Fruit fly (Drosophila melanogaster) whole organism, embryonic: ENCODE measurements around the gene Tango2.

ENCODE experiments used
- ATbp ChIP-seq: fragments of 200-800 bp; sonication (Bioruptor generic); optimal IDR thresholded peaks from 2 replicates; lab custom pipeline; 2017; ENCODE audit warnings: missing biosample characterization, mild to moderate bottlenecking, missing genetic modification characterization, missing genetic modification reagents
- BtbVII ChIP-seq: fragments of 200-800 bp; sonication (Bioruptor generic); optimal IDR thresholded peaks from 3 replicates; lab custom pipeline; 2017; ENCODE audit warnings: missing biosample characterization, mild to moderate bottlenecking, missing genetic modification characterization
- CG10565 ChIP-seq: fragments of 200-800 bp; sonication (Bioruptor generic); optimal IDR thresholded peaks from 3 replicates; lab custom pipeline; 2016; ENCODE audit warnings: missing biosample characterization, mild to moderate bottlenecking, missing genetic modification characterization
- CG10959 ChIP-seq: fragments of 200-800 bp; sonication (Bioruptor generic); IDR thresholded peaks from 2 replicates; pipeline ENCODE4 v1.3.6; 2022; ENCODE audit warnings: missing biosample characterization, missing genetic modification characterization
- CG12659 ChIP-seq: fragments of 200-800 bp; sonication (Bioruptor generic); optimal IDR thresholded peaks from 3 replicates; lab custom pipeline; 2017; ENCODE audit warnings: mild to moderate bottlenecking, missing biosample characterization, missing genetic modification reagents, missing genetic modification characterization
- CG13894 ChIP-seq: fragments of 200-800 bp; sonication (Bioruptor generic); optimal IDR thresholded peaks from 3 replicates; lab custom pipeline; 2018; ENCODE audit warnings: missing biosample characterization, mild to moderate bottlenecking, missing genetic modification characterization, moderate library complexity
- CG16813 ChIP-seq: fragments of 200-800 bp; sonication (Bioruptor generic); IDR thresholded peaks from 3 replicates; pipeline ENCODE4 v1.3.6; 2022; ENCODE audit warnings: missing biosample characterization, missing genetic modification characterization; ENCODE audit not compliant: partially characterized antibody
- CG17385 ChIP-seq: fragments of 200-800 bp; sonication (Bioruptor generic); optimal IDR thresholded peaks from 3 replicates; lab custom pipeline; 2018; ENCODE audit warnings: missing biosample characterization, mild to moderate bottlenecking, missing genetic modification characterization
- CG2202 ChIP-seq: fragments of 200-800 bp; sonication (Bioruptor generic); optimal IDR thresholded peaks from 2 replicates; lab custom pipeline; 2018; ENCODE audit warnings: missing biosample characterization, mild to moderate bottlenecking, missing genetic modification characterization
- CG30431 ChIP-seq: fragments of 200-800 bp; sonication (Bioruptor generic); optimal IDR thresholded peaks from 2 replicates; lab custom pipeline; 2017; ENCODE audit warnings: missing biosample characterization, missing genetic modification characterization
- CG3281 ChIP-seq: fragments of 200-800 bp; sonication (Bioruptor generic); optimal IDR thresholded peaks from 3 replicates; lab custom pipeline; 2017; ENCODE audit warnings: missing biosample characterization, mild to moderate bottlenecking, missing genetic modification characterization
- CG4328 ChIP-seq: fragments of 200-800 bp; sonication (Bioruptor generic); optimal IDR thresholded peaks from 3 replicates; lab custom pipeline; 2017; ENCODE audit warnings: missing biosample characterization, missing genetic modification reagents, missing genetic modification characterization
- CG4424 ChIP-seq: fragments of 200-800 bp; sonication (Bioruptor generic); optimal IDR thresholded peaks from 3 replicates; lab custom pipeline; 2016; ENCODE audit warnings: missing biosample characterization, missing genetic modification characterization
- CG4707 ChIP-seq: fragments of 200-800 bp; sonication (Bioruptor generic); optimal IDR thresholded peaks from 2 replicates; lab custom pipeline; 2018; ENCODE audit warnings: missing biosample characterization, mild to moderate bottlenecking, missing genetic modification characterization, moderate library complexity
- CG4730 ChIP-seq: fragments of 200-800 bp; sonication (Bioruptor generic); IDR thresholded peaks from 2 replicates; pipeline ENCODE4 v1.3.6; 2022; ENCODE audit warnings: missing biosample characterization, missing genetic modification characterization
- CG4854 ChIP-seq: fragments of 200-800 bp; sonication (Bioruptor generic); optimal IDR thresholded peaks from 2 replicates; lab custom pipeline; 2016; ENCODE audit warnings: missing biosample characterization, missing genetic modification characterization, inconsistent platforms
- CG6272 ChIP-seq: fragments of 200-800 bp; sonication (Bioruptor generic); IDR thresholded peaks from 2 replicates; pipeline ENCODE4 v1.3.6; 2022; ENCODE audit warnings: missing biosample characterization, missing genetic modification characterization
- CG6813 ChIP-seq: fragments of 200-800 bp; sonication (Bioruptor generic); optimal IDR thresholded peaks from 2 replicates; lab custom pipeline; 2017; ENCODE audit warnings: missing biosample characterization, missing genetic modification characterization, mild to moderate bottlenecking, moderate library complexity, missing genetic modification reagents
- CG7987 ChIP-seq: fragments of 200-800 bp; sonication (Bioruptor generic); optimal IDR thresholded peaks from 2 replicates; lab custom pipeline; 2018; ENCODE audit warnings: missing biosample characterization, mild to moderate bottlenecking, missing genetic modification characterization, moderate library complexity
- CG8359 ChIP-seq: fragments of 200-800 bp; sonication (Bioruptor generic); optimal IDR thresholded peaks from 2 replicates; lab custom pipeline; 2017; ENCODE audit warnings: missing biosample characterization, mild to moderate bottlenecking, missing genetic modification characterization, borderline replicate concordance
- CG9609 ChIP-seq: fragments of 200-800 bp; sonication (Bioruptor generic); optimal IDR thresholded peaks from 3 replicates; lab custom pipeline; 2016; ENCODE audit warnings: missing biosample characterization, missing genetic modification characterization
- CHES-1-like ChIP-seq: fragments of 200-800 bp; sonication (Bioruptor generic); optimal IDR thresholded peaks from 2 replicates; lab custom pipeline; 2016; ENCODE audit warnings: missing biosample characterization, missing genetic modification characterization
- CrebB ChIP-seq: fragments of 200-800 bp; sonication (Bioruptor generic); optimal IDR thresholded peaks from 3 replicates; lab custom pipeline; 2018; ENCODE audit warnings: missing biosample characterization, mild to moderate bottlenecking, missing genetic modification characterization
- Dip3 ChIP-seq: fragments of 200-800 bp; sonication (Bioruptor generic); optimal IDR thresholded peaks from 3 replicates; lab custom pipeline; 2016; ENCODE audit warnings: missing biosample characterization, missing genetic modification characterization
- Doc2 ChIP-seq: fragments of 200-800 bp; sonication (Bioruptor generic); IDR thresholded peaks from 2 replicates; pipeline ENCODE4 v1.3.6; 2022; ENCODE audit warnings: missing biosample characterization, missing genetic modification characterization
- Ets65A ChIP-seq: fragments of 200-800 bp; sonication (Bioruptor generic); peaks from one replicate; lab custom pipeline; 2016; ENCODE audit warnings: missing biosample characterization, missing genetic modification characterization
- HLHmδ ChIP-seq: fragments of 200-800 bp; sonication (Bioruptor generic); optimal IDR thresholded peaks from 2 replicates; lab custom pipeline; 2018; ENCODE audit warnings: missing biosample characterization, mild to moderate bottlenecking, missing genetic modification characterization, moderate library complexity
- Hr51 ChIP-seq, 2 experiments: fragments of 200-800 bp; sonication (Bioruptor generic); optimal IDR thresholded peaks; 2 replicates in 1 of 2; 3 replicates in 1 of 2; lab custom pipeline; 2016 to 2018; ENCODE audit warnings: missing biosample characterization in 2 of 2, missing genetic modification characterization in 2 of 2, mild to moderate bottlenecking in 1 of 2, moderate library complexity in 1 of 2
- NFAT ChIP-seq: fragments of 200-800 bp; sonication (Bioruptor generic); IDR thresholded peaks from 2 replicates; pipeline ENCODE4 v1.3.6; 2022; ENCODE audit warnings: missing biosample characterization, missing genetic modification characterization
- Neu2 ChIP-seq: fragments of 200-800 bp; sonication (Bioruptor generic); optimal IDR thresholded peaks from 3 replicates; lab custom pipeline; 2016; ENCODE audit warnings: missing biosample characterization, missing genetic modification characterization, borderline replicate concordance
- Oli ChIP-seq: fragments of 200-800 bp; sonication (Bioruptor generic); optimal IDR thresholded peaks from 2 replicates; lab custom pipeline; 2018; ENCODE audit warnings: missing biosample characterization, mild to moderate bottlenecking, missing genetic modification characterization, moderate library complexity
- Side ChIP-seq: fragments of 200-800 bp; sonication (Bioruptor generic); optimal IDR thresholded peaks from 2 replicates; lab custom pipeline; 2016; ENCODE audit warnings: missing biosample characterization, missing genetic modification characterization
- Spps ChIP-seq: fragments of 200-800 bp; sonication (Bioruptor generic); optimal IDR thresholded peaks from 2 replicates; lab custom pipeline; 2018; ENCODE audit warnings: missing biosample characterization, mild to moderate bottlenecking, missing genetic modification characterization
- Xrp1 ChIP-seq: fragments of 200-800 bp; sonication (Bioruptor generic); IDR thresholded peaks from 2 replicates; pipeline ENCODE4 v1.3.6; 2022; ENCODE audit warnings: missing biosample characterization, missing genetic modification characterization
- bowl ChIP-seq: fragments of 200-800 bp; sonication (Bioruptor generic); IDR thresholded peaks from 2 replicates; pipeline ENCODE4 v1.3.6; 2022; ENCODE audit warnings: missing biosample characterization, missing genetic modification characterization
- cas ChIP-seq: fragments of 200-800 bp; sonication (Bioruptor generic); IDR thresholded peaks from 2 replicates; pipeline ENCODE4 v1.3.6; 2022; ENCODE audit warnings: missing biosample characterization, missing genetic modification characterization
- corto ChIP-seq: fragments of 200-800 bp; sonication (Bioruptor generic); optimal IDR thresholded peaks from 2 replicates; lab custom pipeline; 2016; ENCODE audit warnings: missing biosample characterization, mild to moderate bottlenecking, missing genetic modification characterization, moderate library complexity
- croc ChIP-seq: fragments of 200-800 bp; sonication (Bioruptor generic); conservative IDR thresholded peaks from 3 replicates; pipeline ENCODE4 v1.3.6; 2022; ENCODE audit warnings: missing biosample characterization, missing genetic modification characterization
- crp ChIP-seq, 2 experiments: fragments of 200-800 bp; sonication (Bioruptor generic); optimal IDR thresholded peaks; 2 replicates in 1 of 2; 3 replicates in 1 of 2; lab custom pipeline; 2017; ENCODE audit warnings: missing biosample characterization in 2 of 2, missing genetic modification characterization in 2 of 2, mild to moderate bottlenecking in 1 of 2, moderate library complexity in 1 of 2
- eve ChIP-seq, 2 experiments: fragments of >200 bp; optimal IDR thresholded peaks; 2 replicates each; lab custom pipeline; 2017; ENCODE audit warnings: missing biosample characterization in 2 of 2, missing genetic modification characterization in 2 of 2
- ewg ChIP-seq: fragments of 200-800 bp; sonication (Bioruptor generic); optimal IDR thresholded peaks from 3 replicates; lab custom pipeline; 2017; ENCODE audit warnings: mild to moderate bottlenecking, missing biosample characterization, missing genetic modification reagents, missing genetic modification characterization
- exex ChIP-seq: fragments of 200-800 bp; sonication (Bioruptor generic); optimal IDR thresholded peaks from 4 replicates; lab custom pipeline; 2018; ENCODE audit warnings: missing biosample characterization, mild to moderate bottlenecking, missing genetic modification characterization, moderate library complexity
- fd102C ChIP-seq: fragments of 200-800 bp; sonication (Bioruptor generic); optimal IDR thresholded peaks from 2 replicates; lab custom pipeline; 2018; ENCODE audit warnings: missing biosample characterization, mild to moderate bottlenecking, missing genetic modification characterization, moderate library complexity
- gt ChIP-seq: fragments of 200-800 bp; sonication (Bioruptor generic); IDR thresholded peaks from 2 replicates; pipeline ENCODE4 v1.3.6; 2022; ENCODE audit warnings: missing biosample characterization, missing genetic modification characterization
- hkb ChIP-seq, 2 experiments: fragments of 200-800 bp in 1 of 2; fragments of >200 bp in 1 of 2; sonication (Bioruptor generic) in 1 of 2; IDR thresholded peaks in 1 of 2; optimal IDR thresholded peaks in 1 of 2; 2 replicates each; pipeline versions ENCODE4 v1.3.6 to Lab custom; 2017 to 2022; ENCODE audit warnings: missing biosample characterization in 1 of 2, missing genetic modification characterization in 1 of 2
- lilli ChIP-seq: fragments of 200-800 bp; sonication (Bioruptor generic); optimal IDR thresholded peaks from 3 replicates; lab custom pipeline; 2016; ENCODE audit warnings: missing biosample characterization, missing genetic modification characterization
- peb ChIP-seq: fragments of 200-800 bp; sonication (Bioruptor generic); IDR thresholded peaks from 2 replicates; pipeline ENCODE4 v1.3.6; 2022; ENCODE audit warnings: missing biosample characterization, missing genetic modification characterization
- sima ChIP-seq: fragments of 200-800 bp; sonication (Bioruptor generic); optimal IDR thresholded peaks from 2 replicates; lab custom pipeline; 2016; ENCODE audit warnings: missing biosample characterization, missing genetic modification characterization
- zen ChIP-seq: fragments of 200-800 bp; sonication (Bioruptor generic); optimal IDR thresholded peaks from 3 replicates; lab custom pipeline; 2018; ENCODE audit warnings: missing biosample characterization, mild to moderate bottlenecking, missing genetic modification characterization, moderate library complexity

Gene Tango2

dm6 chrX:13625888-13626578, 9.2 kb downstream of the Tango2 start (continued):
- no peak for TF ChIP-seq zen (tag; lab: Kevin White, UChicago)
- no peak for TF ChIP-seq CG4730 (GFP tag; lab: Robert Waterston, UW)
- no peak for TF ChIP-seq CG6272
- no peak for TF ChIP-seq ewg (GFP tag; lab: Kevin White, UChicago)
- peak; percentile 64 for TF ChIP-seq CG3281 (GFP tag; lab: Kevin White, UChicago)
- TF ChIP-seq CG4707 = no peak
- TF ChIP-seq Ets65A (GFP tag; lab: Kevin White, UChicago) = no peak
- TF ChIP-seq CG12659 (GFP tag; lab: Kevin White, UChicago) = peak; percentile 5
- TF ChIP-seq CrebB (tag; lab: Kevin White, UChicago) = peak; percentile 56
- TF ChIP-seq CG7987 = no peak
- TF ChIP-seq lilli (GFP tag; lab: Kevin White, UChicago) = no peak
- TF ChIP-seq eve (GFP tag; optimal IDR thresholded peaks at IDR 0.05; lab: Kevin White, UChicago) = no peak
- no peak for TF ChIP-seq CG10565 (GFP tag; lab: Kevin White, UChicago)
- peak; percentile 9 for TF ChIP-seq CG4854 (GFP tag; lab: Kevin White, UChicago)
- TF ChIP-seq BtbVII (GFP tag; lab: Kevin White, UChicago) = peak; percentile 56
- no peak for TF ChIP-seq crp (GFP tag; optimal IDR thresholded peaks at IDR 0.05; lab: Kevin White, UChicago)
- no peak for TF ChIP-seq CG8359
- no peak for TF ChIP-seq croc
- TF ChIP-seq CG4328 (GFP tag; lab: Kevin White, UChicago) = peak; percentile 29
- TF ChIP-seq NFAT = peak; percentile 56; the same call in 1 of the 2 replicates
- no peak for TF ChIP-seq CG30431 (GFP tag; lab: Kevin White, UChicago)
- no peak for TF ChIP-seq CG16813
- TF ChIP-seq CHES-1-like (GFP tag; lab: Kevin White, UChicago) = no peak
- TF ChIP-seq Hr51 (GFP tag; optimal IDR thresholded peaks at IDR 0.05; lab: Kevin White, UChicago) = no peak
- TF ChIP-seq CG9609 = no peak
- peak; percentile 57 for TF ChIP-seq fd102C (GFP tag; lab: Kevin White, UChicago)
- no peak for TF ChIP-seq peb (GFP tag; lab: Robert Waterston, UW)
- TF ChIP-seq CG10959 (GFP tag; lab: Robert Waterston, UW) = no peak
- TF ChIP-seq Doc2 (GFP tag; lab: Robert Waterston, UW) = no peak
- TF ChIP-seq CG17385 (GFP tag; lab: Kevin White, UChicago) = no peak
- TF ChIP-seq hkb (optimal IDR thresholded peaks at IDR 0.05; lab: Kevin White, UChicago) = no peak
- TF ChIP-seq hkb (GFP tag; IDR thresholded peaks at IDR 0.05; lab: Robert Waterston, UW) = no peak
- TF ChIP-seq Oli (tag; lab: Kevin White, UChicago) = no peak
- TF ChIP-seq ATbp = peak; percentile 32
- TF ChIP-seq CG2202 = no peak
- TF ChIP-seq exex (tag; lab: Kevin White, UChicago) = peak; percentile 16
- no peak for TF ChIP-seq Dip3 (GFP tag; lab: Kevin White, UChicago)
- TF ChIP-seq CG6813 = peak; percentile 66
- no peak for TF ChIP-seq bowl
- no peak for TF ChIP-seq gt
- TF ChIP-seq Neu2 (GFP tag; lab: Kevin White, UChicago) = no peak
- TF ChIP-seq Spps = no peak
- TF ChIP-seq CG4424 (GFP tag; lab: Kevin White, UChicago) = no peak
- peak; percentile 71 for TF ChIP-seq CG13894 (tag; lab: Kevin White, UChicago)
- no peak for TF ChIP-seq Side (GFP tag; lab: Kevin White, UChicago)
- TF ChIP-seq HLHmδ (GFP tag; lab: Kevin White, UChicago) = no peak
- TF ChIP-seq Xrp1 = peak; percentile 36
- no peak for TF ChIP-seq cas (GFP tag; lab: Robert Waterston, UW)
- no peak for TF ChIP-seq corto (GFP tag; lab: Kevin White, UChicago)
- TF ChIP-seq sima (GFP tag; lab: Kevin White, UChicago) = no peak
